Fruit fly (Drosophila melanogaster) whole organism, embryonic: ENCODE results near the gene CG2772.

ENCODE experiments used
- Adf1 ChIP-seq: fragments of 200-800 bp; sonication (Bioruptor generic); IDR thresholded peaks from 2 replicates; pipeline ENCODE4 v1.3.6; 2022; ENCODE audit warnings: missing biosample characterization, missing genetic modification characterization
- CG10366 ChIP-seq: fragments of 200-800 bp; sonication (Bioruptor generic); IDR thresholded peaks from 2 replicates; pipeline ENCODE4 v1.3.6; 2022; ENCODE audit warnings: missing biosample characterization, missing genetic modification characterization
- CG11504 ChIP-seq: fragments of 200-800 bp; sonication (Bioruptor generic); optimal IDR thresholded peaks from 3 replicates; lab custom pipeline; 2019; ENCODE audit warnings: missing biosample characterization, mild to moderate bottlenecking, missing genetic modification characterization, moderate library complexity
- CG12155 ChIP-seq: fragments of 200-800 bp; sonication (Bioruptor generic); optimal IDR thresholded peaks from 3 replicates; lab custom pipeline; 2016; ENCODE audit warnings: missing biosample characterization, missing genetic modification characterization
- CG13424 ChIP-seq: fragments of 200-800 bp; sonication (Bioruptor generic); optimal IDR thresholded peaks from 2 replicates; lab custom pipeline; 2019; ENCODE audit warnings: missing biosample characterization, mild to moderate bottlenecking, missing genetic modification characterization, moderate library complexity
- CG13894 ChIP-seq: fragments of 200-800 bp; sonication (Bioruptor generic); optimal IDR thresholded peaks from 3 replicates; lab custom pipeline; 2018; ENCODE audit warnings: missing biosample characterization, mild to moderate bottlenecking, missing genetic modification characterization, moderate library complexity
- CG15073 ChIP-seq: fragments of 200-800 bp; sonication (Bioruptor generic); optimal IDR thresholded peaks from 2 replicates; lab custom pipeline; 2016; ENCODE audit warnings: missing biosample characterization, missing genetic modification characterization
- CG15514 ChIP-seq: fragments of 200-800 bp; sonication (Bioruptor generic); optimal IDR thresholded peaks from 3 replicates; lab custom pipeline; 2017; ENCODE audit warnings: missing biosample characterization, missing genetic modification characterization, mild to moderate bottlenecking, moderate library complexity, missing genetic modification reagents
- CG1647 ChIP-seq: fragments of 200-800 bp; sonication (Bioruptor generic); optimal IDR thresholded peaks from 3 replicates; lab custom pipeline; 2016; ENCODE audit warnings: missing biosample characterization, missing genetic modification characterization
- CG18476 ChIP-seq: fragments of 200-800 bp; sonication (Bioruptor generic); optimal IDR thresholded peaks from 2 replicates; lab custom pipeline; 2016; ENCODE audit warnings: missing biosample characterization, mild to moderate bottlenecking, missing genetic modification characterization
- CG2199 ChIP-seq: fragments of 200-800 bp; sonication (Bioruptor generic); IDR thresholded peaks from 3 replicates; pipeline ENCODE4 v1.3.6; 2022; ENCODE audit warnings: missing biosample characterization, missing genetic modification characterization
- CG30403 ChIP-seq: fragments of 200-800 bp; sonication (Bioruptor generic); optimal IDR thresholded peaks from 3 replicates; lab custom pipeline; 2016; ENCODE audit warnings: missing biosample characterization, missing genetic modification characterization
- CG34376 ChIP-seq: fragments of 200-800 bp; sonication (Bioruptor generic); optimal IDR thresholded peaks from 2 replicates; lab custom pipeline; 2018; ENCODE audit warnings: missing biosample characterization, mild to moderate bottlenecking, missing genetic modification characterization
- CG6254 ChIP-seq: fragments of 200-800 bp; sonication (Bioruptor generic); optimal IDR thresholded peaks from 3 replicates; lab custom pipeline; 2017; ENCODE audit warnings: mild to moderate bottlenecking, missing biosample characterization, missing genetic modification reagents, missing genetic modification characterization
- CG8388 ChIP-seq: fragments of 200-800 bp; sonication (Bioruptor generic); optimal IDR thresholded peaks from 2 replicates; lab custom pipeline; 2019; ENCODE audit warnings: missing biosample characterization, mild to moderate bottlenecking, missing genetic modification characterization, moderate library complexity
- CG9876 ChIP-seq: fragments of 200-800 bp; sonication (Bioruptor generic); optimal IDR thresholded peaks from 2 replicates; lab custom pipeline; 2016; ENCODE audit warnings: missing biosample characterization, missing genetic modification characterization
- Dad ChIP-seq: fragments of 200-800 bp; sonication (Bioruptor generic); optimal IDR thresholded peaks from 3 replicates; lab custom pipeline; 2016; ENCODE audit warnings: missing biosample characterization, missing genetic modification characterization
- Dfd ChIP-seq, 2 experiments: fragments of >200 bp; optimal IDR thresholded peaks; 2 replicates each; lab custom pipeline; 2017; ENCODE audit warnings: missing biosample characterization in 2 of 2, missing genetic modification characterization in 2 of 2
- Drgx ChIP-seq: fragments of 200-800 bp; sonication (Bioruptor generic); IDR thresholded peaks from 2 replicates; pipeline ENCODE4 v1.3.6; 2022; ENCODE audit warnings: missing biosample characterization, missing genetic modification characterization
- Elba2 ChIP-seq: fragments of 200-800 bp; sonication (Bioruptor generic); optimal IDR thresholded peaks from 3 replicates; lab custom pipeline; 2016; ENCODE audit warnings: missing biosample characterization, missing genetic modification characterization
- Ets65A ChIP-seq: fragments of 200-800 bp; sonication (Bioruptor generic); peaks from one replicate; lab custom pipeline; 2016; ENCODE audit warnings: missing biosample characterization, missing genetic modification characterization
- Fer2 ChIP-seq: fragments of 200-800 bp; sonication (Bioruptor generic); optimal IDR thresholded peaks from 2 replicates; lab custom pipeline; 2018; ENCODE audit warnings: missing biosample characterization, mild to moderate bottlenecking, missing genetic modification characterization, moderate library complexity
- Gsc ChIP-seq: fragments of 200-800 bp; sonication (Bioruptor generic); IDR thresholded peaks from 2 replicates; pipeline ENCODE4 v1.3.6; 2022; ENCODE audit warnings: missing biosample characterization, missing genetic modification characterization
- H15 ChIP-seq: fragments of 200-800 bp; sonication (Bioruptor generic); IDR thresholded peaks from 3 replicates; pipeline ENCODE4 v1.3.6; 2022; ENCODE audit warnings: missing biosample characterization, missing genetic modification characterization
- MESR4 ChIP-seq: fragments of 200-800 bp; sonication (Bioruptor generic); optimal IDR thresholded peaks from 2 replicates; lab custom pipeline; 2018; ENCODE audit warnings: missing biosample characterization, mild to moderate bottlenecking, missing genetic modification characterization, moderate library complexity
- Max ChIP-seq: fragments of 200-800 bp; sonication (Bioruptor generic); optimal IDR thresholded peaks from 2 replicates; lab custom pipeline; 2016; ENCODE audit warnings: missing biosample characterization, mild to moderate bottlenecking, missing genetic modification characterization
- Meics ChIP-seq: fragments of 200-800 bp; sonication (Bioruptor generic); optimal IDR thresholded peaks from 2 replicates; lab custom pipeline; 2017; ENCODE audit warnings: missing biosample characterization, mild to moderate bottlenecking, missing genetic modification characterization
- Oli ChIP-seq: fragments of 200-800 bp; sonication (Bioruptor generic); optimal IDR thresholded peaks from 2 replicates; lab custom pipeline; 2018; ENCODE audit warnings: missing biosample characterization, mild to moderate bottlenecking, missing genetic modification characterization, moderate library complexity
- Rx ChIP-seq: fragments of 200-800 bp; sonication (Bioruptor generic); IDR thresholded peaks from 2 replicates; pipeline ENCODE4 v1.3.6; 2022; ENCODE audit warnings: missing biosample characterization, missing genetic modification characterization
- Stat92E ChIP-seq, 3 experiments: fragments of >200 bp in 2 of 3; fragments of 200-800 bp in 1 of 3; sonication (Bioruptor generic) in 1 of 3; optimal IDR thresholded peaks; 2 replicates each; lab custom pipeline; 2017 to 2019; ENCODE audit warnings: missing biosample characterization in 3 of 3, missing genetic modification characterization in 3 of 3, mild to moderate bottlenecking in 1 of 3, moderate library complexity in 1 of 3
- Xrp1 ChIP-seq: fragments of 200-800 bp; sonication (Bioruptor generic); IDR thresholded peaks from 2 replicates; pipeline ENCODE4 v1.3.6; 2022; ENCODE audit warnings: missing biosample characterization, missing genetic modification characterization
- ap ChIP-seq: fragments of 200-800 bp; sonication (Bioruptor generic); IDR thresholded peaks from 2 replicates; pipeline ENCODE4 v1.3.6; 2022; ENCODE audit warnings: missing biosample characterization, missing genetic modification characterization
- ase ChIP-seq: fragments of 200-800 bp; sonication (Bioruptor generic); IDR thresholded peaks from 3 replicates; pipeline ENCODE4 v1.3.6; 2022; ENCODE audit warnings: missing biosample characterization, missing genetic modification characterization
- ato ChIP-seq: fragments of 200-800 bp; sonication (Bioruptor generic); IDR thresholded peaks from 2 replicates; pipeline ENCODE4 v1.3.6; 2022; ENCODE audit warnings: missing biosample characterization, missing genetic modification characterization; ENCODE audit not compliant: partially characterized antibody
- cato ChIP-seq: fragments of 200-800 bp; sonication (Bioruptor generic); optimal IDR thresholded peaks from 2 replicates; lab custom pipeline; 2016; ENCODE audit warnings: missing biosample characterization, missing genetic modification characterization, borderline replicate concordance
- crol ChIP-seq: fragments of 200-800 bp; sonication (Bioruptor generic); IDR thresholded peaks from 2 replicates; pipeline ENCODE4 v1.3.6; 2022; ENCODE audit warnings: missing biosample characterization, missing genetic modification characterization
- dmrt11E ChIP-seq: fragments of 200-800 bp; sonication (Bioruptor generic); optimal IDR thresholded peaks from 3 replicates; lab custom pipeline; 2018; ENCODE audit warnings: missing biosample characterization, mild to moderate bottlenecking, missing genetic modification characterization, moderate library complexity
- dmrt99B ChIP-seq: fragments of 200-800 bp; sonication (Bioruptor generic); optimal IDR thresholded peaks from 2 replicates; lab custom pipeline; 2018; ENCODE audit warnings: missing biosample characterization, mild to moderate bottlenecking, missing genetic modification characterization, moderate library complexity
- ewg ChIP-seq: fragments of 200-800 bp; sonication (Bioruptor generic); optimal IDR thresholded peaks from 3 replicates; lab custom pipeline; 2017; ENCODE audit warnings: mild to moderate bottlenecking, missing biosample characterization, missing genetic modification reagents, missing genetic modification characterization
- gem ChIP-seq: fragments of 200-800 bp; sonication (Bioruptor generic); optimal IDR thresholded peaks from 2 replicates; lab custom pipeline; 2019; ENCODE audit warnings: missing biosample characterization, mild to moderate bottlenecking, missing genetic modification characterization, moderate library complexity
- gsb-n ChIP-seq: fragments of 200-800 bp; sonication (Bioruptor generic); optimal IDR thresholded peaks from 3 replicates; lab custom pipeline; 2018; ENCODE audit warnings: missing biosample characterization, mild to moderate bottlenecking, missing genetic modification characterization
- jing ChIP-seq: fragments of 200-800 bp; sonication (Bioruptor generic); optimal IDR thresholded peaks from 2 replicates; lab custom pipeline; 2018; ENCODE audit warnings: missing biosample characterization, mild to moderate bottlenecking, missing genetic modification characterization
- knrl ChIP-seq: fragments of 200-800 bp; sonication (Bioruptor generic); IDR thresholded peaks from 3 replicates; pipeline ENCODE4 v1.3.6; 2022; ENCODE audit warnings: missing biosample characterization, missing genetic modification characterization; ENCODE audit not compliant: partially characterized antibody
- lola ChIP-seq, 3 experiments: fragments of >200 bp in 2 of 3; fragments of 200-800 bp in 1 of 3; sonication (Bioruptor generic) in 1 of 3; optimal IDR thresholded peaks; 2 replicates each; lab custom pipeline; 2017 to 2019; ENCODE audit warnings: missing biosample characterization in 3 of 3, missing genetic modification characterization in 3 of 3, mild to moderate bottlenecking in 1 of 3, moderate library complexity in 1 of 3
- nmo ChIP-seq: fragments of 200-800 bp; sonication (Bioruptor generic); optimal IDR thresholded peaks from 2 replicates; lab custom pipeline; 2018; ENCODE audit warnings: missing biosample characterization, mild to moderate bottlenecking, missing genetic modification characterization, moderate library complexity
- pita ChIP-seq: fragments of 200-800 bp; sonication (Bioruptor generic); optimal IDR thresholded peaks from 2 replicates; lab custom pipeline; 2017; ENCODE audit warnings: missing biosample characterization, mild to moderate bottlenecking, missing genetic modification characterization
- pnt ChIP-seq: fragments of 200-800 bp; sonication (Bioruptor generic); optimal IDR thresholded peaks from 3 replicates; lab custom pipeline; 2016; ENCODE audit warnings: missing biosample characterization, missing genetic modification characterization
- schlank ChIP-seq: fragments of 200-800 bp; sonication (Bioruptor generic); optimal IDR thresholded peaks from 2 replicates; lab custom pipeline; 2018; ENCODE audit warnings: missing biosample characterization, mild to moderate bottlenecking, missing genetic modification characterization
- slp2 ChIP-seq: fragments of 200-800 bp; sonication (Bioruptor generic); optimal IDR thresholded peaks from 2 replicates; lab custom pipeline; 2016; ENCODE audit warnings: missing biosample characterization, missing genetic modification characterization
- sug ChIP-seq: fragments of 200-800 bp; optimal IDR thresholded peaks from 2 replicates; lab custom pipeline; 2019; ENCODE audit warnings: missing biosample characterization, mild to moderate bottlenecking, missing genetic modification characterization, moderate library complexity
- vvl ChIP-seq: fragments of 200-800 bp; sonication (Bioruptor generic); IDR thresholded peaks from 2 replicates; pipeline ENCODE4 v1.3.6; 2022; ENCODE audit warnings: missing biosample characterization, missing genetic modification characterization

CG2772 gene

dm6 chr2L:3482712-3483111 is 36.9 kb downstream of the CG2772 start (continued):
- TF ChIP-seq Xrp1 (GFP tag; lab: Robert Waterston, UW), result peak; percentile 35; the same call in 1 of the 2 replicates
- TF ChIP-seq crol (GFP tag; lab: Robert Waterston, UW), result 0 out of 2 replicates have a peak, but pooled peaks have one; percentile 16
- no peak for TF ChIP-seq Meics (GFP tag; lab: Kevin White, UChicago)
- TF ChIP-seq CG34376 (GFP tag; lab: Kevin White, UChicago), result no peak
- TF ChIP-seq vvl, result peak; percentile 45; the same call in 1 of the 2 replicates
- TF ChIP-seq CG13894 (tag; lab: Kevin White, UChicago), result no peak
- no peak for TF ChIP-seq dmrt99B (tag; lab: Kevin White, UChicago)
- no peak for TF ChIP-seq CG11504
- no peak for TF ChIP-seq Max (GFP tag; lab: Kevin White, UChicago)
- TF ChIP-seq dmrt11E (tag; lab: Kevin White, UChicago), result peak; percentile 42
- peak; percentile 55 for TF ChIP-seq gem (tag; lab: Kevin White, UChicago)
- TF ChIP-seq Drgx (GFP tag; lab: Robert Waterston, UW), result peak; percentile 91
- peak; percentile 4 for TF ChIP-seq CG8388 (GFP tag; lab: Kevin White, UChicago)
- peak; percentile 30 for TF ChIP-seq nmo
- no peak for TF ChIP-seq sug
- no peak for TF ChIP-seq cato
- TF ChIP-seq Elba2, result no peak
- TF ChIP-seq ewg, result peak; percentile 3
- no peak for TF ChIP-seq jing (GFP tag; lab: Kevin White, UChicago)
- TF ChIP-seq Oli (tag; lab: Kevin White, UChicago), result peak; percentile 26
- TF ChIP-seq Gsc (GFP tag; lab: Robert Waterston, UW), result no peak
- no peak for TF ChIP-seq CG2199 (GFP tag; lab: Robert Waterston, UW)
- TF ChIP-seq Rx (GFP tag; lab: Robert Waterston, UW), result no peak
- TF ChIP-seq ase (GFP tag; lab: Robert Waterston, UW), result 0 out of 3 replicates have a peak, but pooled peaks have one; percentile 32
- TF ChIP-seq pnt (GFP tag; lab: Kevin White, UChicago), result no peak
- no peak for TF ChIP-seq Stat92E (GFP tag; optimal IDR thresholded peaks at IDR 0.05; lab: Kevin White, UChicago)
- no peak for TF ChIP-seq Dfd (GFP tag; optimal IDR thresholded peaks at IDR 0.05; lab: Kevin White, UChicago)
- TF ChIP-seq H15 (GFP tag; lab: Robert Waterston, UW), result no peak
- no peak for TF ChIP-seq ap
- no peak for TF ChIP-seq Adf1 (GFP tag; lab: Robert Waterston, UW)

dm6 chr2L:3483672-3484071 is 37.9 kb downstream of the CG2772 start:
- TF ChIP-seq Drgx (GFP tag; lab: Robert Waterston, UW) (peak; percentile 46), Dad (no peak), CG30403 (GFP tag; lab: Kevin White, UChicago) (no peak), ato (GFP tag; lab: Robert Waterston, UW) (no peak), CG6254 (GFP tag; lab: Kevin White, UChicago) (no peak), CG12155 (GFP tag; lab: Kevin White, UChicago) (no peak), CG1647 (GFP tag; lab: Kevin White, UChicago) (no peak), CG15073 (GFP tag; lab: Kevin White, UChicago) (no peak), schlank (tag; lab: Kevin White, UChicago) (no peak), CG18476 (GFP tag; lab: Kevin White, UChicago) (no peak), gsb-n (tag; lab: Kevin White, UChicago) (no peak), slp2 (no peak), knrl (GFP tag; lab: Robert Waterston, UW) (peak; percentile 22; the same call in 1 of the 3 replicates), MESR4 (GFP tag; lab: Kevin White, UChicago) (no peak), lola (GFP tag; optimal IDR thresholded peaks at IDR 0.05; lab: Kevin White, UChicago) (no peak), CG15514 (no peak), CG10366 (GFP tag; lab: Robert Waterston, UW) (no peak), pita (GFP tag; lab: Kevin White, UChicago) (no peak), Fer2 (no peak), Ets65A (peak; percentile 30), CG9876 (GFP tag; lab: Kevin White, UChicago) (no peak), CG13424 (tag; lab: Kevin White, UChicago) (no peak)
